Worm (Caenorhabditis elegans): ENCODE data around the gene clec-86.
A peak's percentile ranks its signal among the peaks of the same experiment; 100 is the strongest.

clec-86 gene

DNA sequence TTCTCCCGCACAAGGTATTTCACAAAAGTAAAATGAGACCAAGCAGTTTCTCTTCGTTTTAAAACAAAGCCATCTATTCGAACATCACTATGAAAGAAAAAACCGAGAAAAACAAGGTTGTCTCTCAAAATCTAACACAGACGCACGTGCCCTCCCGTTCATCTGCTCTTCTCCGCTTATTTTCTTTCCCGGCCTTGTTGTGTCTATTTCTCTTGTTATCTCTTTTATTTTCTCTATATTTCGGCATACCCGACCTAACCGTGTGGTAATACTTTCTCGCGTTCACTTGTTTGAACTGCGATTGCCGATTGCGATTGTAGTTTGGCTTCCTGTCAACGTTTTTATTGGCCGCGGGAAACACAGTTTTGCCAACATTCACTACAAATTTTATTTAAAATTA, 10.2 kb upstream of the clec-86 start:
- TF ChIP-seq hmg-1.2 (GFP tag; IDR thresholded peaks at IDR 0.05) (peak; percentile 48; the same call in 1 of the 2 replicates), Y79H2A.3 (GFP tag; conservative IDR thresholded peaks at IDR 0.05) (no peak), ztf-6 (GFP tag; IDR thresholded peaks at IDR 0.05) (no peak), nhr-27 (tag; optimal IDR thresholded peaks at IDR 0.05) (no peak), cebp-1 (GFP tag; IDR thresholded peaks at IDR 0.05) (no peak), cebp-1 (tag; optimal IDR thresholded peaks at IDR 0.05) (peak; percentile 27), nhr-80 (tag; optimal IDR thresholded peaks at IDR 0.05) (peak; percentile 25), mcd-1 (GFP tag; IDR thresholded peaks at IDR 0.05) (no peak)

DNA sequence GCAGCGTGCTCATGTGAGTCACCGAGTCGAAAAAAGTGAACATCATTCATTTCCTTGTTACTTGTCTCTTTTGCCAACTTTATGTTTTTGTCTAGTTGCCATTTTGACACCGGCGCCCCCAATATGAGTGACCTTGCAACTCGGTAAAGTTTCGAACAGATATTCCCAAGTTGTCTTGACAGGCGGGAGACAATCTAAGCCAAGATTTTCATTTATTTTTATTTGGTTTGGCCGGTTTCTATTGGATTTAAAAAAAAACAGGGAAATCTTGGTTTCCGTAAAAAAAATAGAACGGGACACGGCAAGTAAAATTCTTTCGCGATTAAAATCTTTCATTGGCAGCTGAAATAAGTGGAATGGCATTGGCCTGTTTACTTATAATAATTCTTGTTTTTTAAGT, 8.5 kb upstream of the clec-86 start:
- TF ChIP-seq K11D2.4 (GFP tag; IDR thresholded peaks at IDR 0.05) (no peak), egl-18 (GFP tag; IDR thresholded peaks at IDR 0.05) (no peak), let-526 (GFP tag; IDR thresholded peaks at IDR 0.05) (no peak), unc-130 (GFP tag; optimal IDR thresholded peaks at IDR 0.05) (no peak), Y53G8AR.9 (GFP tag; conservative IDR thresholded peaks at IDR 0.05) (no peak), mxl-1 (tag; optimal IDR thresholded peaks at IDR 0.05) (no peak), nhr-120 (GFP tag; IDR thresholded peaks at IDR 0.05) (no peak)

DNA sequence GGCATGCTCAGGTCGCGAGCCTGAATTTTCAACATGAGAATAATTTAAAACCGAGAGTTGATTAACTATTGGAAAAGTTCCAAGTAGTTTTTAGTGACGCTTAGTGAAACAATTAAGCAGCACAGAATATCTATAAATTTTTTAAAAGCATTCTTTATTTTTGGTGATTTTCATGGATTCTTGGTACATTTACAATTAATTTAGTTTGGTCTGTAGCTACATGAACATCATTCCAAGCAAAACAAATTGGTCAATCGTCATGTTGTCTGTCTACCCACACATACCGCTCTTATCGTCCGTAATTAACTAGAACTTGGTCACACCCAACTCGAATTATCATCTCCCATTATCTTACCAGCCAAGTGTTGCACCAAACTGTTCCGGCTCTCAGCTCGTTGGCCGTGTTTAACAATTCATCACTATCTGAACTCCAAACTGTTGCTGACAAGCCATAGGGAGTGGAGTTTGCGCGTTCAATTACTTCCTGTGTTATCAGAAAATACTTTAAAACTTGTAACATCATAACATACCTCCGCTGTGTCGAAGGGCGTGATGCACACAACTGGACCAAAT, 1.1 kb downstream of the clec-86 start:
- TF ChIP-seq bed-1 (GFP tag; IDR thresholded peaks at IDR 0.05) (0 out of 2 replicates have a peak, but pooled peaks have one; percentile 62), ceh-27 (GFP tag; optimal IDR thresholded peaks at IDR 0.05) (no peak)

DNA sequence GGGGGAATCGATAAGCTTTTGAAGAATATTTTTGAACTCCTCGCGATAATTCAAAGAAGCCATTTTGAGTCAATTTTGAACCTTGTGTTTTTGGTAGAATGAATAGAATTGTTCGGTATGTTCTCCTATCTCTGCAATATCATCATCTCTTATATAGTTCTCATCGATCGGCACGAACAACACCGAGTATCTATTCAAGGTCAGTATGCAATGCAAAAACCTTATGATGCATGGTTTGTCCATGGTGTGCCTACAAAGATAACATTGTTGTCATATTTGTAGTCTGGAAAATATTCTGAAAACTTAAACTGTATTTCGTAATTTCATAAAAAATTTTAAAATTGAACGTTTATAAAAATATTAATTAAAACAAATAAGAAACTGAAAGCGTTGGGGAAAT, 3.8 kb downstream of the clec-86 start, which contains the start of gene alh-10:
Gene alh-10, minus strand, starts transcription at position 127 of the 400 bp plus-strand sequence.
- TF ChIP-seq mcd-1 (GFP tag; IDR thresholded peaks at IDR 0.05) (no peak), nhr-80 (tag; optimal IDR thresholded peaks at IDR 0.05) (peak; percentile 6)

DNA sequence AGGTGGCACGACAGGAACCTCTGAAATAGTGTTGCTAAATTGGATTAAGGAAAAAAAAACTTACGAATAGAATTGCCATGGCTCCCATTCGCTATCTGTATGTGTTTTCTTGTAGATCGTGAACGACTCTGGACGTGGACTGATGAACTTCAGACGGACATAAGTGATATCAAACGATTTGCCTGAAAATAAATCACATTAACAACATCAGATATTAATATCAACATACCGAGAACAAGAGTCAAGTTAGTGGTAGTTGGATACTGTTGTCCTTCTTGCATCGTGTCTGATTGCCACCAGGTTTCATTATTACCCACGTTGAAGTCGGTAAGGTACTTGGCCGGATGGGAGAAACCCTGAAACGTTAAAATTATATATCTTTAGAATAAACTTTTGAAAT, 10.0 kb downstream of the clec-86 start:
- TF ChIP-seq ZK185.1 (tag; optimal IDR thresholded peaks at IDR 0.05; ENCODE audit: poor library complexity, severe bottlenecking) (no peak), dox-1 (GFP tag; IDR thresholded peaks at IDR 0.05) (no peak), die-1 (tag; optimal IDR thresholded peaks at IDR 0.05) (no peak), egl-18 (GFP tag; IDR thresholded peaks at IDR 0.05) (no peak), F49E8.2 (tag; optimal IDR thresholded peaks at IDR 0.05; ENCODE audit: insufficient read depth) (no peak), mes-4 (tag; optimal IDR thresholded peaks at IDR 0.05) (no peak), somi-1 (GFP tag; optimal IDR thresholded peaks at IDR 0.05) (no peak), zfh-2 (GFP tag; conservative IDR thresholded peaks at IDR 0.05) (no peak), ekl-4 (GFP tag; IDR thresholded peaks at IDR 0.05) (no peak), egrh-3 (GFP tag; IDR thresholded peaks at IDR 0.05) (no peak), ztf-28 (GFP tag; IDR thresholded peaks at IDR 0.05) (no peak), ccch-3 (GFP tag; optimal IDR thresholded peaks at IDR 0.05) (no peak)

DNA sequence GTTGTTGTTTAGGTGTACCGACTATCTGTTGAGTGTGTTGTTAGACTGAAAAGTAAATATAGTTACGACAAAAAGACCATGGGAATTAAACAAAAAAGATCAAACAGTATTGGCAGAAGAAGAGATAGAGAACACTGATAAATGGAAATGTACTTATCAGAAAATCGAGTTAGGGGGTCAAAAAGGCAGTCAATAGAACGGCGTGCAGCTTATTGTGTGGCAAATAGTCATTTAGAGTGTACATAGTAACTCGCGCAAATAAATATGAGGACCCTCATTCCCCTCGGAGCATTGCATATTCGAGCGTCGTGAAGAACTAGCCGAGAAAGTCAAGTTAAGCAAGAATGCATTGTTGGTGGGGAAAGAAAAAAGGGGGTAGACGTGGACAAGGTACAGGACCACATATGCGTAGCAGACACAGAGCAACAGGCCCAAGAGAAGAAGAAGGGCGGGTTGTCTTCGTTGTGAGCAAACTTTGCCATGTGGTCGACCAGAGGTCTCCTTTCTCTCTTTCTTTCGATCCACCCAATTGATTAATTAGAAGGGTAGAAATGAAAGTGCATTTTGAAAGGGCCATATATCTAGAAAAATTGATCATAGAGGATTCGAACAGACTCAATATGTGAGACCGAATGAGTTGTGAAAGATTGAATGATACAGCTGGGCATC, 11.6 kb downstream of the clec-86 start, which contains the start of gene lam-2:
Gene lam-2, minus strand, starts transcription at position 51 of the 669 bp plus-strand sequence.
- TF ChIP-seq athp-1 (tag; optimal IDR thresholded peaks at IDR 0.05) (no peak), sptf-2 (GFP tag; optimal IDR thresholded peaks at IDR 0.05) (no peak), ztf-25 (GFP tag; IDR thresholded peaks at IDR 0.05) (no peak), unc-130 (GFP tag; optimal IDR thresholded peaks at IDR 0.05) (no peak), nfya-1 (tag; optimal IDR thresholded peaks at IDR 0.05; ENCODE audit: borderline replicate concordance, insufficient read depth) (no peak), xnd-1 (tag; optimal IDR thresholded peaks at IDR 0.05) (no peak), T07F8.4 (tag; optimal IDR thresholded peaks at IDR 0.05) (no peak), unc-62 (GFP tag; optimal IDR thresholded peaks at IDR 0.05) (no peak), Y95B8A.8 (GFP tag; IDR thresholded peaks at IDR 0.05) (no peak), him-1 (tag; optimal IDR thresholded peaks at IDR 0.05) (no peak)

Measured in whole organism, young adult.